Worm (Caenorhabditis elegans) whole organism, dauer: ENCODE measurements around the gene chil-3.

ENCODE experiments used
- unc-62 ChIP-seq: sonication (generic microtip); optimal IDR thresholded peaks from 2 replicates; lab custom pipeline; 2017; ENCODE audit warnings: missing biosample characterization, missing genetic modification reagents, missing genetic modification characterization

Gene chil-3

DNA sequence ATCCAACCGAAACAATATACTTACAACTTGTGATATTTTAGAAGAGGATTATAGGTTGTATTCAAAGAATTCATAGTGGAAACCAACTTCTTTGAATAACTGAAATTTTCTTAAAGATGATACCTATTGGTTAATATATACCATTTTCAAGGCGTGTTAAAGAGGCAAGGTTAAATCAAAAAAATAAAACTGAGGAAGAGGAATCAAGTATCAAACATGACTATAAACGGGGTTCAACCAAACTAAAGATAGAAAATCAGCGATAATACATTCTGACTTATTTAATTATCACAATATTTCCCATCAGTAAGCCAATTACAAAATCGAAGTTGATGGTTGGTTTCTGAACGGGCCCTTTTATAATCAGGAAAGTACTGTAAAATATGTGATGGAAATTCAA lies at the start of gene chil-3:
Gene chil-3 (minus strand): TSS at position 101 of the 400 bp plus-strand sequence.
- TF ChIP-seq unc-62 (GFP tag; lab: Kevin White, UChicago), result no peak

ce11 chrII:9904459-9904858 lies 43.2 kb upstream of the chil-3 start:
- no peak for TF ChIP-seq unc-62 (GFP tag; lab: Kevin White, UChicago)

ce11 chrII:9900276-9900675 lies 39.0 kb upstream of the chil-3 start, which contains the start of gene unc-4:
unc-4 (minus strand) TSS chrII:9900376.
- TF ChIP-seq unc-62 (GFP tag; lab: Kevin White, UChicago), result no peak

DNA sequence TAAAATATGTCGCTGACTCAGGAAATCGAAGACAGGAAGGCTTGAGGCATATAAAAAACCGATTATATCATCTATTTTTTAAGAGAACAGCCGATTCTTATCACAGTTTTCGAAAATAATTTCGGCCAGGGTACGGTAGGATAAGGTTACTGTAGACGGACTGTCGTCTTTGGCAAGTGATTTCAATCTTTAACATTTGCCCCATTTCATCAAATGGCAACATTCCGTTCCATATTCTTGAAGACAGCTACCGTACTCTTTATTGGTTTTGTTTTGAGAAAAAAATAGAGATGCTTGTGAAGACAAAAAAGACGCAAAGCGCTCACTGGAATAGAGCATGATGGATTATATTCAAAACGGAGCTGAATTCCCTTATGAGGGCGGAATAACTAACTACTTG lies 37.5 kb upstream of the chil-3 start:
- no peak for TF ChIP-seq unc-62 (GFP tag; lab: Kevin White, UChicago)

ce11 chrII:9895173-9895572 lies 33.9 kb upstream of the chil-3 start:
- TF ChIP-seq unc-62 (GFP tag; lab: Kevin White, UChicago), result no peak

DNA sequence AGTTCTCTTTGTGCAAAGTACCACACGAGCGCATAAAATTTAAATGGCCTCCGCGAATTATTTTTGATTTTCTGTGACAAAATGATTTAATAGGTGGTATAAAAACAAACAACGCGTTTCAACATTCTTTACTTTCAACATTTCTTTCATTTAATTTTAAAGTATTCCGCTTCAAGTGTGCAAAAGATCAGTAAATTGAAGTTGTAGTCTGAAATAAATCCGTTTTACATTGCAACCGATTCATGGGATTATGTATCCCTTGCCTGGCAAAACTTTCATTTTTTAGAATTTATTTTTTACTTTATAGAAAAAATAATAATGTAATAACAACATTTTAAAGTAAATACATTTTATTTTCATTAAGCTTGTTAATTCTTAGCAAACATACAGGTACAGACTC lies 33.1 kb upstream of the chil-3 start, which contains the start of gene F26C11.1:
Gene F26C11.1 (plus strand): TSS at position 301 of the 400 bp plus-strand sequence.
- TF ChIP-seq unc-62 (GFP tag; lab: Kevin White, UChicago), result no peak

ce11 chrII:9892409-9892808 lies 31.1 kb upstream of the chil-3 start, which contains the start of gene C08H9.16:
C08H9.16 (plus strand) TSS chrII:9892778.
- no peak for TF ChIP-seq unc-62 (GFP tag; lab: Kevin White, UChicago)

DNA sequence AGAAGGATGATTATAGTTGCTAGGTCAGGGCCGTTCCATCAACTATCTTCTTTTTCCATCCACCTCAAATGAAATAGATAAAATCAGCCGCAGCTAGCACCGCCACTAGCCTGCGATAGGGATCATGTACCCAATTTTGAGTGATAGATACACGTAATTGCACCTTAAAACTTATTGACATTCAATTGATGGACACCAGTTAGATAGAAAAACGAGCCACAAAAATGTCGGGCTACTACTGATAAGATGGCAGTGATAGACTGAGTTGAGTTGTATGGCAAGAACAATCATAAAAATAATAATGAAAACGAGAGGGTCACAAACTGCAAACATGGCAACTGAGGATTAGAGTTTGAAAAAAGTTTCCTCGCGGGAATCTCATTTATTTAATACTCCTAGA lies 30.5 kb upstream of the chil-3 start:
- no peak for TF ChIP-seq unc-62 (GFP tag; lab: Kevin White, UChicago)

DNA sequence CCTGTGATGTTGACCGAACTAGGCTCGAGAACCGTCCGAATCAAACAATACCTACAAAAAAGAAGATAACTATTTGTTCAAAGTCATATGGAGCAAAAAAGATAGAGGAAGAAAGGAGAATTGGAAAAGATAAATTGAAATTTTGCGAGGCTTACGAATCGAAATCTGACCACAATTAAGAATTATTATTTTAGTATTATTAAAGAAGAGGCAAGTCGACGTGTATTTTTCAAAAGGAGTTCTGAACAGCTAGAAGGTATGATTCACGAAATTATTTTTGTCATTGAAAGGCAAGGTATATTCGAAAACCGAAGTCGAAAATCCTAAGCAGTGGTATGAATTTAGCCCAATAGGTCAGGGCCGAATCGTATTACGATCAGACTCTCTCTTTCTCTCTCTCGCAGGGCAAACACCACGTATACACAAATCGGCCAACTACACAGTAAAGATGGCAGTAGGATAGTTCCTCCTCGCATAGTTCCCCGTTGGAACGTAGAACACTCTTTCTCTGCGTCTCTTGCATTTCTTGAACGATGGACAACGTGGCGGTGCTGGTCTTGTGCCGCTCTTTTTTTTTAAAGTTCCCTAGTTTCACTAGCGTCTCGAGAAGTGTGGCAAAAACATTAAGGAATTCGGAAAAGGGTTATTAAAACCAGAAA lies 29.9 kb upstream of the chil-3 start, which contains the start of gene vgln-1:
Gene vgln-1 (minus strand): TSS at position 51 of the 659 bp plus-strand sequence.
- TF ChIP-seq unc-62 (GFP tag; lab: Kevin White, UChicago), result no peak

- TF ChIP-seq unc-62 (GFP tag; lab: Kevin White, UChicago), result no peak
These were observed 27.3 kb upstream of the chil-3 start for ce11 chrII:9888549-9888948.

- no peak for TF ChIP-seq unc-62 (GFP tag; lab: Kevin White, UChicago)
These were observed 24.9 kb upstream of the chil-3 start, which contains the start of gene algn-8 for ce11 chrII:9886216-9886615. algn-8 (minus strand) TSS chrII:9886442.

ce11 chrII:9880826-9881225 lies 19.5 kb upstream of the chil-3 start, which contains the start of gene C08H9.15:
C08H9.15 (plus strand) TSS chrII:9881193.
- TF ChIP-seq unc-62 (GFP tag; lab: Kevin White, UChicago), result no peak

DNA sequence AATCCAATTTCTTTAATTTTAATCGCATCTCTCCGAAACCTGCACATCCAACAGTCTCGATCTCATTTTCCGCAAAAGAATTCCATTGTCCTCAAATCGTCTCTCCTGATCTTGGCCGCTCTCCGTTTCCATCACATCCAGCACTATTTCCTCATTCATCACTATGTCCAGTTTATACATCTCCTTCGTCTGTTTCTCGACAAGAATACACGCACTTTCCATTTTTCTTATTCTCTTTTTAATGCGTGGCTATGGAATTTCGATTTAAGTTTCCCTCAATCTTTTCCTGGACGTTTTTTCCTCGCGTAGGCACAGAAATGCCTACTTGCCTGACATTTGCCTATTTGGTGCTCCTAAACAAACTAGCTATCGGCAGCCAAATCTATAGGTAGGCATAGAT lies 18.5 kb upstream of the chil-3 start:
- no peak for TF ChIP-seq unc-62 (GFP tag; lab: Kevin White, UChicago)

ce11 chrII:9874508-9875229 lies 13.4 kb upstream of the chil-3 start, which contains the start of the genes chil-2 and ctsa-3.2:
chil-2 (minus strand) TSS chrII:9874608.
ctsa-3.2 (plus strand) TSS chrII:9875179.
- no peak for TF ChIP-seq unc-62 (GFP tag; lab: Kevin White, UChicago)

DNA sequence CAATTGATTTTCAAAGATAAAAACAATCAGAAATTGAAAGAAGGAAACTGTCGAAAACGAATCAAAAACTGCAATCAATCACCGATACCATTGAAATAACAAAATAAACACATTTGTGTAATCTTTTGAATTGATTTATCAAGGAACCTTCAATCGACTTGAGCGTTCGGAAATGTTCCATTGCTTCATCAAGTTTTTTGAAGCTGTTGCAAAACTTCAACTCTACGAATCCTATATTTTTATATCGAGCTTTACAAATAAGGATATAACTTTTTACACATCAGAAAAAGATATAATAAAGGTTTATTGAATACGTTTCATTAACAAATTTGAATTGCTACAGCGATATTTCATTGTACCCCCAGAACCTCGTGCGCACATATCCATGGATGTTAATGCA lies 11.7 kb upstream of the chil-3 start, which contains the start of gene chil-8:
Gene chil-8 (minus strand): TSS at position 101 of the 400 bp plus-strand sequence.
- TF ChIP-seq unc-62 (GFP tag; lab: Kevin White, UChicago), result no peak

DNA sequence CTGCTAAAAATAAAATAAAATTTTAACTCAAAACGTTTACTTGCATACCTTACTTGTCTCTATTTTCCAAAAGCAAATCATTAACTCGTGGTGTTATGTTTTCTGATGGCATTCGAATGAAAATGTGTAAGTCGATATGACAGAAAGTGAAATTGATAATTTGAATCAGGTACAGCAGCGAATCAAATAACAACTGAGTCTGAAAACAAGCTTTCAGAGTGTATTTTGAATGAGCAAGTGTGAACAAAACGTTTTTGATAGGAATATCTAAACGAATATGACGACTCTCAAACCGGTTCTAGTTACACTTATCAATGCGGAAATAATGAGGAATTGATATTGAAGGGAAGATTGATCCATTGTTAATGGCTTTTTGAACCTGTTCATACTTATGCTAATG lies 9.8 kb upstream of the chil-3 start, which contains the start of gene chil-7:
Gene chil-7 (minus strand): TSS at position 112 of the 400 bp plus-strand sequence.
- TF ChIP-seq unc-62 (GFP tag; lab: Kevin White, UChicago), result no peak
